Worm (Caenorhabditis elegans) whole organism, midembryonic: ENCODE data around the gene K11E4.1.

ENCODE experiments used
- T22C8.4 ChIP-seq: fragments of 200-800 bp; sonication (Bioruptor generic); IDR thresholded peaks from 2 replicates; pipeline ENCODE4 v1.3.6; 2022; ENCODE audit warnings: missing genetic modification characterization, missing compliant biosample characterization
- flt-1 ChIP-seq: fragments of 200-800 bp; sonication (Bioruptor generic); IDR thresholded peaks from 2 replicates; pipeline ENCODE4 v1.3.6; 2022; ENCODE audit warnings: missing genetic modification characterization, missing compliant biosample characterization
- klf-2 ChIP-seq: fragments of 200-800 bp; sonication (Bioruptor generic); conservative IDR thresholded peaks from 2 replicates; pipeline ENCODE4 v1.3.6; 2022; ENCODE audit warnings: missing genetic modification reagents, missing genetic modification characterization, missing compliant biosample characterization
- ztf-29 ChIP-seq: fragments of 200-800 bp; sonication (Bioruptor generic); IDR thresholded peaks from 2 replicates; pipeline ENCODE4 v1.3.6; 2022; ENCODE audit warnings: missing genetic modification reagents, missing genetic modification characterization, missing compliant biosample characterization

- TF ChIP-seq flt-1 (GFP tag; lab: Robert Waterston, UW), result no peak
- no peak for TF ChIP-seq ztf-29 (GFP tag; lab: Robert Waterston, UW)
- TF ChIP-seq T22C8.4 (GFP tag; lab: Robert Waterston, UW), result no peak
- no peak for TF ChIP-seq klf-2 (GFP tag; lab: Robert Waterston, UW)
Measured at ce11 chrX:13744543-13745113, 30.7 kb downstream of the K11E4.1 start.
